Worm (Caenorhabditis elegans): Measurements from ENCODE around the gene R10E4.3.

- no peak for TF ChIP-seq aly-2 (tag; optimal IDR thresholded peaks at IDR 0.05)
- TF ChIP-seq nhr-77 (tag; optimal IDR thresholded peaks at IDR 0.05): no peak
- TF ChIP-seq elt-2 (tag; optimal IDR thresholded peaks at IDR 0.05): no peak
- no peak for TF ChIP-seq nhr-28 (tag; optimal IDR thresholded peaks at IDR 0.05)
- no peak for TF ChIP-seq nhr-237 (tag; optimal IDR thresholded peaks at IDR 0.05)
- no peak for TF ChIP-seq ztf-11 (tag; optimal IDR thresholded peaks at IDR 0.05)
- TF ChIP-seq mml-1 (tag; optimal IDR thresholded peaks at IDR 0.05): no peak
- TF ChIP-seq jun-1 (tag; optimal IDR thresholded peaks at IDR 0.05): no peak
- peak; percentile 39 for TF ChIP-seq ceh-28 (tag; optimal IDR thresholded peaks at IDR 0.05)
- TF ChIP-seq nhr-12 (tag; optimal IDR thresholded peaks at IDR 0.05): no peak
- TF ChIP-seq fos-1 (tag; optimal IDR thresholded peaks at IDR 0.05): no peak
- no peak for TF ChIP-seq egl-27 (tag; optimal IDR thresholded peaks at IDR 0.05)
These were observed 29.9 kb upstream of the R10E4.3 start, which contains the start of gene tag-131 for ce11 chrIII:4317065-4317752.

Measured in whole organism, L3 larva.